Worm (Caenorhabditis elegans): Measurements from ENCODE around the gene marc-5.

DNA sequence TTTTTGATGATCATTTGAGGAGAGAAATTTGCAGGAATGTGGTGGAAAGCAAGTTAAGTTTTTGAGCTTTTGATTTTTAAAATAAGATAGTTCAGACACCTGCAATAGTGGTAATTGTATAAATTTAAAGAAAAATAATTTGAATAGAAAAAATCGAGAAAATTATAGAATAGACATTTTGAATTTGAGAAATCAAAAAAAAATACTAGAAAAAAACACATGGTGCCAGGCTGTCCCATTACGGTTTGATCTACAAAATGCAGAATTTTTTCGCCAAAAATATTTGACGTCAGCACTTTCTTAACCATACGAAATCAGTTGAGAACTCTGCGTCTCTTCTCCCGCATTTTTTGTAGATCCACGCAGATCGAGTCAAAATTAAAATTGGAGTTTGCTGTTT is 38.2 kb upstream of the marc-5 start, which contains the start of gene sre-27:
- TF ChIP-seq lin-11 (tag; optimal IDR thresholded peaks at IDR 0.05) (no peak), lin-39 (tag; optimal IDR thresholded peaks at IDR 0.05) (no peak), unc-39 (tag; optimal IDR thresholded peaks at IDR 0.05) (no peak), mdl-1 (tag; optimal IDR thresholded peaks at IDR 0.05) (no peak), skn-1 (tag; optimal IDR thresholded peaks at IDR 0.05) (no peak), gmeb-1 (tag; optimal IDR thresholded peaks at IDR 0.05) (no peak)
